Worm (Caenorhabditis elegans): Measurements from ENCODE around the gene ostf-4.

DNA sequence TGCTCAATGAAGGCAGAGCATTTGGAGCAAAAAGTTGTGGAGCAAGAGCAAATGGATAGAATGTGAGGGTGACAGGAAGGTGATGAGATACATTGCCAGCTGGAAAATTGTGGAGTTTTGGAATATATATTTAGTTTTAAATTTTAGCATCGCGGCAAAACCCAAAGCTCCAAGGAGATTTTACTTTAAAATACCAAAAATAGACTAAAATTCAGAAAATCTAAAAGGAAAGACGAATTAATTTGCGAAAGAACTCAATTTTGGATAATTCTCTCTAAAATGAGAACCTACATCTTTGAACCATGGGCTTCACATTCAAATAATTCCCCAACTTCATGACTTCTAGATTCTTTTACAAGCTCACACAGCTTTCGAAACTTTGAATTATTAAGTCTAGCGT is 14.2 kb upstream of the ostf-4 start, which contains the start of gene T07C4.12:
- TF ChIP-seq unc-62 (GFP tag; optimal IDR thresholded peaks at IDR 0.05) (no peak), elt-3 (tag; optimal IDR thresholded peaks at IDR 0.05) (no peak), snpc-4 (tag; optimal IDR thresholded peaks at IDR 0.05) (no peak), nhr-12 (tag; optimal IDR thresholded peaks at IDR 0.05) (no peak), elt-1 (tag; optimal IDR thresholded peaks at IDR 0.05; ENCODE audit: borderline replicate concordance, insufficient read depth) (no peak), lin-13 (tag; optimal IDR thresholded peaks at IDR 0.05) (no peak), ztf-11 (tag; optimal IDR thresholded peaks at IDR 0.05) (no peak), hlh-1 (tag; optimal IDR thresholded peaks at IDR 0.05) (no peak)

Data from whole organism, mixed stage, embryonic.